Fruit fly (Drosophila melanogaster) Kc167 (cell line): ENCODE results near the gene CG8509.

ENCODE experiments used
- Myc ChIP-seq: fragments of >200 bp; optimal IDR thresholded peaks from 2 replicates; lab custom pipeline; 2017; ENCODE audit warnings: missing external identifiers
- Sin3A ChIP-seq: fragments of >200 bp; optimal IDR thresholded peaks from 2 replicates; lab custom pipeline; 2018; ENCODE audit warnings: missing external identifiers
- insv ChIP-seq: fragments of >200 bp; optimal IDR thresholded peaks from 3 replicates; lab custom pipeline; 2018; ENCODE audit warnings: missing external identifiers
- psq ChIP-seq: fragments of >200 bp; optimal IDR thresholded peaks from 2 replicates; lab custom pipeline; 2017; ENCODE audit warnings: missing external identifiers

dm6 chrX:15840003-15840402, 30.6 kb downstream of the CG8509 start:
- TF ChIP-seq insv (no peak), psq (lab: Kevin White, UChicago) (no peak), Sin3A (lab: Kevin White, UChicago) (no peak), Myc (lab: Kevin White, UChicago) (no peak)
